Fruit fly (Drosophila melanogaster) whole organism, prepupa: ENCODE measurements around the gene mRF1.

Source experiments
- Blimp-1 ChIP-seq: fragments of 200-800 bp; sonication (Bioruptor generic); optimal IDR thresholded peaks from 3 replicates; lab custom pipeline; 2017; ENCODE audit warnings: missing biosample characterization, missing genetic modification characterization, mild to moderate bottlenecking, moderate library complexity, missing genetic modification reagents
- CG10631 ChIP-seq: fragments of 200-800 bp; sonication (Bioruptor generic); optimal IDR thresholded peaks from 2 replicates; lab custom pipeline; 2016; ENCODE audit warnings: missing biosample characterization, missing genetic modification characterization
- CG11294 ChIP-seq: fragments of 200-800 bp; sonication (Bioruptor generic); IDR thresholded peaks from 2 replicates; pipeline ENCODE4 v1.3.6; 2022; ENCODE audit warnings: missing biosample characterization, missing genetic modification characterization
- CG11762 ChIP-seq: fragments of 200-800 bp; sonication (Bioruptor generic); optimal IDR thresholded peaks from 3 replicates; lab custom pipeline; 2016; ENCODE audit warnings: missing biosample characterization, missing genetic modification characterization; ENCODE audit not compliant: insufficient read depth
- CG11902 ChIP-seq: fragments of 200-800 bp; sonication (Bioruptor generic); optimal IDR thresholded peaks from 3 replicates; lab custom pipeline; 2016; ENCODE audit warnings: missing biosample characterization, missing genetic modification characterization
- CG15336 ChIP-seq: fragments of 200-800 bp; sonication (Bioruptor generic); IDR thresholded peaks from 2 replicates; pipeline ENCODE4 v1.3.6; 2022; ENCODE audit warnings: missing biosample characterization, missing genetic modification characterization
- CG16779 ChIP-seq: fragments of 200-800 bp; sonication (Bioruptor generic); optimal IDR thresholded peaks from 3 replicates; lab custom pipeline; 2017; ENCODE audit warnings: missing biosample characterization, mild to moderate bottlenecking, missing genetic modification characterization
- CG3032 ChIP-seq: fragments of 200-800 bp; optimal IDR thresholded peaks from 2 replicates; lab custom pipeline; 2019; ENCODE audit warnings: missing biosample characterization, mild to moderate bottlenecking, missing genetic modification characterization, moderate library complexity
- CG31627 ChIP-seq: fragments of 200-800 bp; sonication (Bioruptor generic); optimal IDR thresholded peaks from 3 replicates; lab custom pipeline; 2016; ENCODE audit warnings: missing biosample characterization, missing genetic modification characterization
- CG32006 ChIP-seq: fragments of 200-800 bp; sonication (Bioruptor generic); optimal IDR thresholded peaks from 3 replicates; lab custom pipeline; 2017; ENCODE audit warnings: missing biosample characterization, mild to moderate bottlenecking, missing genetic modification characterization
- CG34406 ChIP-seq: fragments of 200-800 bp; sonication (Bioruptor generic); optimal IDR thresholded peaks from 3 replicates; lab custom pipeline; 2016; ENCODE audit warnings: missing biosample characterization, missing genetic modification characterization
- CG3919 ChIP-seq: fragments of 200-800 bp; sonication (Bioruptor generic); optimal IDR thresholded peaks from 3 replicates; lab custom pipeline; 2016; ENCODE audit warnings: missing biosample characterization, missing genetic modification characterization
- CG6163 ChIP-seq: fragments of 200-800 bp; sonication (Bioruptor generic); IDR thresholded peaks from 3 replicates; pipeline ENCODE4 v1.3.6; 2022; ENCODE audit warnings: missing biosample characterization, missing genetic modification characterization
- CG6276 ChIP-seq: fragments of 200-800 bp; sonication (Bioruptor generic); optimal IDR thresholded peaks from 2 replicates; lab custom pipeline; 2017; ENCODE audit warnings: missing biosample characterization, mild to moderate bottlenecking, missing genetic modification characterization
- CG6792 ChIP-seq: fragments of 200-800 bp; sonication (Bioruptor generic); optimal IDR thresholded peaks from 3 replicates; lab custom pipeline; 2016; ENCODE audit warnings: missing biosample characterization, missing genetic modification characterization
- CG6808 ChIP-seq: fragments of 200-800 bp; sonication (Bioruptor generic); optimal IDR thresholded peaks from 3 replicates; lab custom pipeline; 2017; ENCODE audit warnings: missing biosample characterization, missing genetic modification characterization, mild to moderate bottlenecking, moderate library complexity, missing genetic modification reagents
- CG6854 ChIP-seq: fragments of 200-800 bp; sonication (Bioruptor generic); optimal IDR thresholded peaks from 2 replicates; lab custom pipeline; 2017; ENCODE audit warnings: missing biosample characterization, mild to moderate bottlenecking, missing genetic modification characterization
- CG8119 ChIP-seq: fragments of 200-800 bp; sonication (Bioruptor generic); IDR thresholded peaks from 3 replicates; pipeline ENCODE4 v1.3.6; 2022; ENCODE audit warnings: missing biosample characterization, missing genetic modification characterization
- CG8632 ChIP-seq: fragments of 200-800 bp; sonication (Bioruptor generic); optimal IDR thresholded peaks from 3 replicates; lab custom pipeline; 2016; ENCODE audit warnings: missing biosample characterization, missing genetic modification characterization
- CG9139 ChIP-seq: fragments of 200-800 bp; sonication (Bioruptor generic); optimal IDR thresholded peaks from 3 replicates; lab custom pipeline; 2017; ENCODE audit warnings: missing biosample characterization, mild to moderate bottlenecking, missing genetic modification characterization
- Eip78C ChIP-seq: fragments of 200-800 bp; sonication (Bioruptor generic); peaks from one replicate; lab custom pipeline; 2016; ENCODE audit warnings: missing biosample characterization, missing genetic modification characterization
- Eip93F ChIP-seq: fragments of 200-800 bp; sonication (Bioruptor generic); optimal IDR thresholded peaks from 2 replicates; lab custom pipeline; 2016; ENCODE audit warnings: missing biosample characterization, mild to moderate bottlenecking, missing genetic modification characterization
- Ets21C ChIP-seq: fragments of 200-800 bp; sonication (Bioruptor generic); optimal IDR thresholded peaks from 3 replicates; lab custom pipeline; 2016; ENCODE audit warnings: missing biosample characterization, missing genetic modification characterization
- Ets96B ChIP-seq: fragments of 200-800 bp; optimal IDR thresholded peaks from 2 replicates; lab custom pipeline; 2019; ENCODE audit warnings: missing biosample characterization, mild to moderate bottlenecking, missing genetic modification characterization, moderate library complexity
- Gug ChIP-seq: fragments of 200-800 bp; sonication (Bioruptor generic); IDR thresholded peaks from 2 replicates; pipeline ENCODE4 v1.3.6; 2022; ENCODE audit warnings: missing biosample characterization, missing genetic modification characterization
- Lpt ChIP-seq: fragments of 200-800 bp; sonication (Bioruptor generic); optimal IDR thresholded peaks from 3 replicates; lab custom pipeline; 2016; ENCODE audit warnings: missing biosample characterization, missing genetic modification characterization
- Met ChIP-seq: fragments of 200-800 bp; sonication (Bioruptor generic); optimal IDR thresholded peaks from 3 replicates; lab custom pipeline; 2016; ENCODE audit warnings: missing biosample characterization, missing genetic modification characterization
- OdsH ChIP-seq: fragments of 200-800 bp; sonication (Bioruptor generic); optimal IDR thresholded peaks from 3 replicates; lab custom pipeline; 2016; ENCODE audit warnings: missing biosample characterization, missing genetic modification characterization
- Smox ChIP-seq: fragments of 200-800 bp; sonication (Bioruptor generic); optimal IDR thresholded peaks from 3 replicates; lab custom pipeline; 2016; ENCODE audit warnings: missing biosample characterization, missing genetic modification characterization
- Sox102F ChIP-seq: fragments of 200-800 bp; sonication (Bioruptor generic); optimal IDR thresholded peaks from 2 replicates; lab custom pipeline; 2016; ENCODE audit warnings: missing biosample characterization, mild to moderate bottlenecking, missing genetic modification characterization
- Sox14 ChIP-seq: fragments of 200-800 bp; sonication (Bioruptor generic); optimal IDR thresholded peaks from 3 replicates; lab custom pipeline; 2016; ENCODE audit warnings: missing biosample characterization, missing genetic modification characterization
- Sox15 ChIP-seq: fragments of 200-800 bp; sonication (Bioruptor generic); optimal IDR thresholded peaks from 3 replicates; lab custom pipeline; 2016; ENCODE audit warnings: missing biosample characterization, missing genetic modification characterization
- achi ChIP-seq: fragments of 200-800 bp; sonication (Bioruptor generic); optimal IDR thresholded peaks from 3 replicates; lab custom pipeline; 2016; ENCODE audit warnings: missing biosample characterization, missing genetic modification characterization
- acj6 ChIP-seq: fragments of 200-800 bp; sonication (Bioruptor generic); optimal IDR thresholded peaks from 3 replicates; lab custom pipeline; 2016; ENCODE audit warnings: missing biosample characterization, missing genetic modification characterization
- cyc ChIP-seq: fragments of 200-800 bp; sonication (Bioruptor generic); optimal IDR thresholded peaks from 3 replicates; lab custom pipeline; 2016; ENCODE audit warnings: missing biosample characterization, missing genetic modification characterization
- dac ChIP-seq: fragments of 200-800 bp; sonication (Bioruptor generic); optimal IDR thresholded peaks from 2 replicates; lab custom pipeline; 2017; ENCODE audit warnings: missing biosample characterization, mild to moderate bottlenecking, missing genetic modification characterization
- dsx ChIP-seq: fragments of 200-800 bp; optimal IDR thresholded peaks from 3 replicates; lab custom pipeline; 2019; ENCODE audit warnings: missing biosample characterization, mild to moderate bottlenecking, missing genetic modification characterization, moderate library complexity; ENCODE audit not compliant: poor library complexity, severe bottlenecking
- eg ChIP-seq: fragments of 200-800 bp; sonication (Bioruptor generic); IDR thresholded peaks from 3 replicates; pipeline ENCODE4 v1.3.6; 2022; ENCODE audit warnings: missing biosample characterization, missing genetic modification characterization
- esn ChIP-seq: fragments of 200-800 bp; sonication (Bioruptor generic); optimal IDR thresholded peaks from 2 replicates; lab custom pipeline; 2016; ENCODE audit warnings: missing biosample characterization, mild to moderate bottlenecking, missing genetic modification characterization, moderate library complexity
- fd59A ChIP-seq: fragments of 200-800 bp; sonication (Bioruptor generic); optimal IDR thresholded peaks from 2 replicates; lab custom pipeline; 2017; ENCODE audit warnings: missing biosample characterization, mild to moderate bottlenecking, missing genetic modification characterization, missing genetic modification reagents
- fkh ChIP-seq: fragments of 200-800 bp; sonication (Bioruptor generic); optimal IDR thresholded peaks from 3 replicates; lab custom pipeline; 2017; ENCODE audit warnings: missing biosample characterization, mild to moderate bottlenecking, missing genetic modification characterization, moderate library complexity
- pdm3 ChIP-seq: fragments of 200-800 bp; sonication (Bioruptor generic); optimal IDR thresholded peaks from 3 replicates; lab custom pipeline; 2016; ENCODE audit warnings: missing biosample characterization, missing genetic modification characterization
- salr ChIP-seq, 2 experiments: fragments of 200-800 bp; sonication (Bioruptor generic); optimal IDR thresholded peaks; 3 replicates each; lab custom pipeline; 2016 to 2018; ENCODE audit warnings: missing biosample characterization in 2 of 2, missing genetic modification characterization in 2 of 2, mild to moderate bottlenecking in 1 of 2
- spab ChIP-seq: fragments of 200-800 bp; sonication (Bioruptor generic); optimal IDR thresholded peaks from 2 replicates; lab custom pipeline; 2017; ENCODE audit warnings: missing biosample characterization, mild to moderate bottlenecking, missing genetic modification characterization, missing genetic modification reagents
- svp ChIP-seq: fragments of 200-800 bp; sonication (Bioruptor generic); peaks from one replicate; lab custom pipeline; 2016; ENCODE audit warnings: missing biosample characterization, missing genetic modification characterization
- topi ChIP-seq: fragments of 200-800 bp; sonication (Bioruptor generic); optimal IDR thresholded peaks from 3 replicates; lab custom pipeline; 2016; ENCODE audit warnings: missing biosample characterization, missing genetic modification characterization

Gene mRF1

dm6 chr2L:13203437-13204137 is 16.2 kb upstream of the mRF1 start, which contains the start of gene Pect (continued):
- TF ChIP-seq CG8119 (GFP tag; lab: Robert Waterston, UW) = no peak; the same call in 1 of the 3 replicates
- peak; percentile 54 for TF ChIP-seq fkh (GFP tag; lab: Kevin White, UChicago)
- no peak for TF ChIP-seq Sox102F (GFP tag; lab: Kevin White, UChicago)
- peak; percentile 57; the same call in 2 of the 3 replicates for TF ChIP-seq CG6163
- no peak for TF ChIP-seq CG9139 (GFP tag; lab: Kevin White, UChicago)
- TF ChIP-seq CG31627 = no peak

dm6 chr2L:13204151-13204550 is 15.6 kb upstream of the mRF1 start:
- TF ChIP-seq Eip78C (peak; percentile 43), CG6163 (no peak), svp (GFP tag; lab: Kevin White, UChicago) (no peak), spab (GFP tag; lab: Kevin White, UChicago) (no peak)

- TF ChIP-seq OdsH (GFP tag; lab: Kevin White, UChicago) (no peak), salr (GFP tag; optimal IDR thresholded peaks at IDR 0.05; lab: Kevin White, UChicago) (no peak), achi (GFP tag; lab: Kevin White, UChicago) (no peak), dac (GFP tag; lab: Kevin White, UChicago) (no peak), Gug (GFP tag; lab: Robert Waterston, UW) (no peak), CG32006 (GFP tag; lab: Kevin White, UChicago) (no peak), CG9139 (GFP tag; lab: Kevin White, UChicago) (no peak), pdm3 (no peak), CG6808 (GFP tag; lab: Kevin White, UChicago) (no peak), Ets21C (GFP tag; lab: Kevin White, UChicago) (no peak), topi (peak; percentile 5), CG8632 (GFP tag; lab: Kevin White, UChicago) (no peak), CG6276 (GFP tag; lab: Kevin White, UChicago) (no peak), CG3919 (peak; percentile 40), CG11294 (no peak), fd59A (GFP tag; lab: Kevin White, UChicago) (no peak), spab (GFP tag; lab: Kevin White, UChicago) (no peak), Sox14 (GFP tag; lab: Kevin White, UChicago) (peak; percentile 10), CG11762 (GFP tag; lab: Kevin White, UChicago) (no peak), dsx (GFP tag; lab: Kevin White, UChicago) (no peak), CG16779 (tag; lab: Kevin White, UChicago) (peak; percentile 38), Blimp-1 (GFP tag; lab: Kevin White, UChicago) (no peak), CG6854 (GFP tag; lab: Kevin White, UChicago) (peak; percentile 66), Lpt (no peak), cyc (no peak), Smox (GFP tag; lab: Kevin White, UChicago) (no peak), CG34406 (GFP tag; lab: Kevin White, UChicago) (no peak), CG6163 (peak; percentile 53; the same call in 2 of the 3 replicates), Eip93F (GFP tag; lab: Kevin White, UChicago) (no peak), eg (peak; percentile 46; the same call in 1 of the 3 replicates), CG6792 (GFP tag; lab: Kevin White, UChicago) (no peak), Ets96B (no peak), acj6 (GFP tag; lab: Kevin White, UChicago) (no peak), CG10631 (GFP tag; lab: Kevin White, UChicago) (no peak), esn (GFP tag; lab: Kevin White, UChicago) (peak; percentile 44), CG11902 (no peak), fkh (GFP tag; lab: Kevin White, UChicago) (peak; percentile 79), CG8119 (GFP tag; lab: Robert Waterston, UW) (no peak), Met (peak; percentile 22), Sox15 (GFP tag; lab: Kevin White, UChicago) (no peak), Sox102F (GFP tag; lab: Kevin White, UChicago) (no peak), CG15336 (GFP tag; lab: Robert Waterston, UW) (0 out of 2 replicates have a peak, but pooled peaks have one; percentile 21), CG3032 (tag; lab: Kevin White, UChicago) (no peak)
Measured at dm6 chr2L:13205256-13205655, 14.5 kb upstream of the mRF1 start.
